Fruit fly (Drosophila melanogaster) whole organism, embryonic: Measurements from ENCODE around the gene CG1309.
A peak's percentile ranks its signal among the peaks of the same experiment; 100 is the strongest.

ENCODE experiments used
- B-H1 ChIP-seq: fragments of 200-800 bp; sonication (Bioruptor generic); IDR thresholded peaks from 3 replicates; pipeline ENCODE4 v1.3.6; 2022; ENCODE audit warnings: missing biosample characterization, missing genetic modification characterization
- CG10366 ChIP-seq: fragments of 200-800 bp; sonication (Bioruptor generic); IDR thresholded peaks from 2 replicates; pipeline ENCODE4 v1.3.6; 2022; ENCODE audit warnings: missing biosample characterization, missing genetic modification characterization
- CG10431 ChIP-seq: fragments of 200-800 bp; sonication (Bioruptor generic); optimal IDR thresholded peaks from 3 replicates; lab custom pipeline; 2018; ENCODE audit warnings: missing biosample characterization, mild to moderate bottlenecking, missing genetic modification characterization
- CG10979 ChIP-seq: fragments of 200-800 bp; sonication (Bioruptor generic); optimal IDR thresholded peaks from 2 replicates; lab custom pipeline; 2018; ENCODE audit warnings: missing biosample characterization, mild to moderate bottlenecking, missing genetic modification characterization, moderate library complexity
- CG13123 ChIP-seq: fragments of 200-800 bp; sonication (Bioruptor generic); optimal IDR thresholded peaks from 2 replicates; lab custom pipeline; 2016; ENCODE audit warnings: missing biosample characterization, missing genetic modification characterization
- CG13296 ChIP-seq: fragments of 200-800 bp; sonication (Bioruptor generic); optimal IDR thresholded peaks from 3 replicates; lab custom pipeline; 2018; ENCODE audit warnings: missing biosample characterization, mild to moderate bottlenecking, missing genetic modification characterization
- CG14710 ChIP-seq: fragments of 200-800 bp; sonication (Bioruptor generic); optimal IDR thresholded peaks from 3 replicates; lab custom pipeline; 2019; ENCODE audit warnings: missing biosample characterization, mild to moderate bottlenecking, missing genetic modification characterization, moderate library complexity
- CG2202 ChIP-seq: fragments of 200-800 bp; sonication (Bioruptor generic); optimal IDR thresholded peaks from 2 replicates; lab custom pipeline; 2018; ENCODE audit warnings: missing biosample characterization, mild to moderate bottlenecking, missing genetic modification characterization
- CG31224 ChIP-seq: fragments of 200-800 bp; sonication (Bioruptor generic); IDR thresholded peaks from 2 replicates; pipeline ENCODE4 v1.3.6; 2022; ENCODE audit warnings: missing biosample characterization, missing genetic modification characterization
- CG32767 ChIP-seq: fragments of 200-800 bp; sonication (Bioruptor generic); IDR thresholded peaks from 2 replicates; pipeline ENCODE4 v1.3.6; 2022; ENCODE audit warnings: missing biosample characterization, missing genetic modification characterization
- CG3281 ChIP-seq: fragments of 200-800 bp; sonication (Bioruptor generic); optimal IDR thresholded peaks from 3 replicates; lab custom pipeline; 2017; ENCODE audit warnings: missing biosample characterization, mild to moderate bottlenecking, missing genetic modification characterization
- CG34376 ChIP-seq: fragments of 200-800 bp; sonication (Bioruptor generic); optimal IDR thresholded peaks from 2 replicates; lab custom pipeline; 2018; ENCODE audit warnings: missing biosample characterization, mild to moderate bottlenecking, missing genetic modification characterization
- CG3838 ChIP-seq: fragments of 200-800 bp; sonication (Bioruptor generic); optimal IDR thresholded peaks from 3 replicates; lab custom pipeline; 2016; ENCODE audit warnings: missing biosample characterization, missing genetic modification characterization
- CG6254 ChIP-seq: fragments of 200-800 bp; sonication (Bioruptor generic); optimal IDR thresholded peaks from 3 replicates; lab custom pipeline; 2017; ENCODE audit warnings: mild to moderate bottlenecking, missing biosample characterization, missing genetic modification reagents, missing genetic modification characterization
- CG6689 ChIP-seq: fragments of 200-800 bp; sonication (Bioruptor generic); IDR thresholded peaks from 2 replicates; pipeline ENCODE4 v1.3.6; 2022; ENCODE audit warnings: missing biosample characterization, missing genetic modification characterization
- CG8089 ChIP-seq: fragments of 200-800 bp; sonication (Bioruptor generic); optimal IDR thresholded peaks from 3 replicates; lab custom pipeline; 2016; ENCODE audit warnings: missing biosample characterization, missing genetic modification characterization
- CG8765 ChIP-seq: fragments of 200-800 bp; sonication (Bioruptor generic); IDR thresholded peaks from 2 replicates; pipeline ENCODE4 v1.3.6; 2022; ENCODE audit warnings: missing biosample characterization, missing genetic modification characterization
- CTCF ChIP-seq: fragments of 200-800 bp; sonication (Bioruptor generic); optimal IDR thresholded peaks from 2 replicates; lab custom pipeline; 2017; ENCODE audit warnings: missing biosample characterization, mild to moderate bottlenecking, missing genetic modification characterization, moderate library complexity
- CkIIα-i1 ChIP-seq: fragments of 200-800 bp; sonication (Bioruptor generic); IDR thresholded peaks from 2 replicates; pipeline ENCODE4 v1.3.6; 2022; ENCODE audit warnings: missing biosample characterization, missing genetic modification characterization
- D19A ChIP-seq: fragments of 200-800 bp; optimal IDR thresholded peaks from 3 replicates; lab custom pipeline; 2019; ENCODE audit warnings: missing biosample characterization, mild to moderate bottlenecking, missing genetic modification characterization, moderate library complexity
- Dbx ChIP-seq: fragments of 200-800 bp; sonication (Bioruptor generic); IDR thresholded peaks from 3 replicates; pipeline ENCODE4 v1.3.6; 2022; ENCODE audit warnings: missing biosample characterization, missing genetic modification characterization
- E2f2 ChIP-seq: fragments of 200-800 bp; sonication (Bioruptor generic); IDR thresholded peaks from 2 replicates; pipeline ENCODE4 v1.3.6; 2022; ENCODE audit warnings: missing biosample characterization, missing genetic modification characterization
- H2.0 ChIP-seq: fragments of 200-800 bp; sonication (Bioruptor generic); IDR thresholded peaks from 2 replicates; pipeline ENCODE4 v1.3.6; 2022; ENCODE audit warnings: missing biosample characterization, missing genetic modification characterization
- Hmx ChIP-seq: fragments of 200-800 bp; sonication (Bioruptor generic); optimal IDR thresholded peaks from 2 replicates; lab custom pipeline; 2016; ENCODE audit warnings: missing biosample characterization, missing genetic modification characterization
- Kr ChIP-seq: fragments of 200-800 bp; sonication (Bioruptor generic); optimal IDR thresholded peaks from 2 replicates; lab custom pipeline; 2017; ENCODE audit warnings: missing biosample characterization, mild to moderate bottlenecking, missing genetic modification characterization
- Lhr ChIP-seq: fragments of 200-800 bp; sonication (Bioruptor generic); optimal IDR thresholded peaks from 3 replicates; lab custom pipeline; 2017; ENCODE audit warnings: mild to moderate bottlenecking, missing biosample characterization, missing genetic modification reagents, missing genetic modification characterization
- MTF-1 ChIP-seq: fragments of 200-800 bp; sonication (Bioruptor generic); optimal IDR thresholded peaks from 2 replicates; lab custom pipeline; 2018; ENCODE audit warnings: missing biosample characterization, mild to moderate bottlenecking, missing genetic modification characterization, borderline replicate concordance
- Meics ChIP-seq: fragments of 200-800 bp; sonication (Bioruptor generic); optimal IDR thresholded peaks from 2 replicates; lab custom pipeline; 2017; ENCODE audit warnings: missing biosample characterization, mild to moderate bottlenecking, missing genetic modification characterization
- NFAT ChIP-seq: fragments of 200-800 bp; sonication (Bioruptor generic); IDR thresholded peaks from 2 replicates; pipeline ENCODE4 v1.3.6; 2022; ENCODE audit warnings: missing biosample characterization, missing genetic modification characterization
- Oli ChIP-seq: fragments of 200-800 bp; sonication (Bioruptor generic); optimal IDR thresholded peaks from 2 replicates; lab custom pipeline; 2018; ENCODE audit warnings: missing biosample characterization, mild to moderate bottlenecking, missing genetic modification characterization, moderate library complexity
- PHDP ChIP-seq: fragments of 200-800 bp; sonication (Bioruptor generic); optimal IDR thresholded peaks from 3 replicates; lab custom pipeline; 2018; ENCODE audit warnings: missing biosample characterization, mild to moderate bottlenecking, missing genetic modification characterization, moderate library complexity
- Ravus ChIP-seq: fragments of 200-800 bp; sonication (Bioruptor generic); IDR thresholded peaks from 2 replicates; pipeline ENCODE4 v1.3.6; 2022; ENCODE audit warnings: missing biosample characterization, missing genetic modification characterization
- Taf1 ChIP-seq: fragments of 200-800 bp; sonication (Bioruptor generic); IDR thresholded peaks from 2 replicates; pipeline ENCODE4 v1.3.6; 2022; ENCODE audit warnings: missing biosample characterization, missing genetic modification characterization
- ash1 ChIP-seq: fragments of 200-800 bp; sonication (Bioruptor generic); optimal IDR thresholded peaks from 2 replicates; lab custom pipeline; 2018; ENCODE audit warnings: missing biosample characterization, mild to moderate bottlenecking, missing genetic modification characterization
- az2 ChIP-seq: fragments of 200-800 bp; sonication (Bioruptor generic); optimal IDR thresholded peaks from 3 replicates; lab custom pipeline; 2016; ENCODE audit warnings: missing biosample characterization, missing genetic modification characterization
- bsh ChIP-seq, 2 experiments: fragments of 200-800 bp; sonication (Bioruptor generic); optimal IDR thresholded peaks; 2 replicates each; lab custom pipeline; 2017 to 2018; ENCODE audit warnings: mild to moderate bottlenecking in 2 of 2, missing biosample characterization in 2 of 2, missing genetic modification characterization in 2 of 2, moderate library complexity in 1 of 2
- croc ChIP-seq: fragments of 200-800 bp; sonication (Bioruptor generic); conservative IDR thresholded peaks from 3 replicates; pipeline ENCODE4 v1.3.6; 2022; ENCODE audit warnings: missing biosample characterization, missing genetic modification characterization
- dati ChIP-seq: fragments of 200-800 bp; sonication (Bioruptor generic); IDR thresholded peaks from 2 replicates; pipeline ENCODE4 v1.3.6; 2022; ENCODE audit warnings: missing biosample characterization, missing genetic modification characterization
- eyg ChIP-seq: fragments of 200-800 bp; sonication (Bioruptor generic); optimal IDR thresholded peaks from 3 replicates; lab custom pipeline; 2016; ENCODE audit warnings: missing biosample characterization, missing genetic modification characterization
- gce ChIP-seq: fragments of 200-800 bp; sonication (Bioruptor generic); IDR thresholded peaks from 3 replicates; pipeline ENCODE4 v1.3.6; 2022; ENCODE audit warnings: missing biosample characterization, missing genetic modification characterization
- gt ChIP-seq: fragments of 200-800 bp; sonication (Bioruptor generic); IDR thresholded peaks from 2 replicates; pipeline ENCODE4 v1.3.6; 2022; ENCODE audit warnings: missing biosample characterization, missing genetic modification characterization
- h ChIP-seq: fragments of >200 bp; optimal IDR thresholded peaks from 2 replicates; lab custom pipeline; 2017
- oc ChIP-seq: fragments of 200-800 bp; sonication (Bioruptor generic); optimal IDR thresholded peaks from 2 replicates; lab custom pipeline; 2018; ENCODE audit warnings: missing biosample characterization, mild to moderate bottlenecking, missing genetic modification characterization, moderate library complexity
- otp ChIP-seq: fragments of 200-800 bp; sonication (Bioruptor generic); IDR thresholded peaks from 3 replicates; pipeline ENCODE4, ENCODE4 v1.3.6; 2022; ENCODE audit warnings: missing biosample characterization, missing genetic modification characterization
- pfk ChIP-seq: fragments of 200-800 bp; sonication (Bioruptor generic); optimal IDR thresholded peaks from 2 replicates; lab custom pipeline; 2018; ENCODE audit warnings: missing biosample characterization, mild to moderate bottlenecking, missing genetic modification characterization, moderate library complexity
- pho ChIP-seq: fragments of 200-800 bp; sonication (Bioruptor generic); optimal IDR thresholded peaks from 2 replicates; lab custom pipeline; 2016; ENCODE audit warnings: missing biosample characterization, missing genetic modification characterization
- phol ChIP-seq: fragments of 200-800 bp; sonication (Bioruptor generic); optimal IDR thresholded peaks from 3 replicates; lab custom pipeline; 2018; ENCODE audit warnings: missing biosample characterization, mild to moderate bottlenecking, missing genetic modification characterization, moderate library complexity
- ranshi ChIP-seq: fragments of 200-800 bp; sonication (Bioruptor generic); IDR thresholded peaks from 2 replicates; pipeline ENCODE4 v1.3.6; 2022; ENCODE audit warnings: missing biosample characterization, missing genetic modification characterization
- scrt ChIP-seq: fragments of 200-800 bp; sonication (Bioruptor generic); optimal IDR thresholded peaks from 2 replicates; lab custom pipeline; 2018; ENCODE audit warnings: missing biosample characterization, mild to moderate bottlenecking, missing genetic modification characterization, moderate library complexity
- sens ChIP-seq: fragments of 200-800 bp; sonication (Bioruptor generic); peaks from one replicate; lab custom pipeline; 2016; ENCODE audit warnings: missing biosample characterization, missing genetic modification characterization
- sim ChIP-seq: fragments of 200-800 bp; sonication (Bioruptor generic); IDR thresholded peaks from 2 replicates; pipeline ENCODE4 v1.3.6; 2022; ENCODE audit warnings: missing biosample characterization, missing genetic modification characterization
- trh ChIP-seq: fragments of 200-800 bp; sonication (Bioruptor generic); optimal IDR thresholded peaks from 2 replicates; lab custom pipeline; 2016; ENCODE audit warnings: missing biosample characterization, missing genetic modification characterization
- tup ChIP-seq: fragments of 200-800 bp; sonication (Bioruptor generic); optimal IDR thresholded peaks from 2 replicates; lab custom pipeline; 2016; ENCODE audit warnings: missing biosample characterization, mild to moderate bottlenecking, missing genetic modification characterization, moderate library complexity
- tx ChIP-seq: fragments of 200-800 bp; sonication (Bioruptor generic); optimal IDR thresholded peaks from 2 replicates; lab custom pipeline; 2016; ENCODE audit warnings: missing biosample characterization, missing genetic modification characterization

The CG1309 gene

DNA sequence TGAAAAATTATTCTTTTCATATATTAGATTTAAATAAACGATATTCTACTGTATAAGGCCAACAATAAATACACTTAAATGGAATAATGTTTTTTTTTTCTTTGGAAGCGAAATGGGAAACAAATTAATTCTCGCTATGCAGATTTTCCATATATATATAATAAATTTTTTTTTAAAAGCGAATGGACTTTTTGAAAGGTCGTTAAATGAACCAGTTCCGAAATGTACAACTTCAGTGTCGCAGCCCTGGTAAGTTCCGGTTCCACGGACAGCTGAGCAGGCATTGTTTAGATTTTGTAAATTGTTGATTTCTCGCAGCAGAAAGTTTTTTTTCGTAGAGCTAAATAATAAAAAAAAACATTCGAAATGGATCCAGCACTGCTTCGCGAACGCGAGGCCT lies 27.6 kb downstream of the CG1309 start, which contains the start of gene TfIIEbeta (continued):
- TF ChIP-seq Dbx (GFP tag; lab: Robert Waterston, UW) = no peak
- no peak for TF ChIP-seq h (lab: Kevin White, UChicago)
- peak; percentile 28 for TF ChIP-seq CG10366 (GFP tag; lab: Robert Waterston, UW)
- TF ChIP-seq pho (GFP tag; lab: Kevin White, UChicago) = no peak
- TF ChIP-seq eyg (GFP tag; lab: Kevin White, UChicago) = no peak
- no peak for TF ChIP-seq CG32767 (GFP tag; lab: Robert Waterston, UW)
- TF ChIP-seq Hmx (GFP tag; lab: Kevin White, UChicago) = no peak
- TF ChIP-seq phol = peak; percentile 39
- peak; percentile 44 for TF ChIP-seq CG10979 (tag; lab: Kevin White, UChicago)
- TF ChIP-seq CG8765 (GFP tag; lab: Robert Waterston, UW) = no peak
- no peak for TF ChIP-seq CG2202 (tag; lab: Kevin White, UChicago)
- TF ChIP-seq az2 = peak; percentile 28
- no peak for TF ChIP-seq Kr (GFP tag; lab: Kevin White, UChicago)
- TF ChIP-seq scrt = peak; percentile 57
- peak; percentile 51 for TF ChIP-seq CG3281 (GFP tag; lab: Kevin White, UChicago)
- TF ChIP-seq CG3838 (GFP tag; lab: Kevin White, UChicago) = no peak
- no peak for TF ChIP-seq pfk (GFP tag; lab: Kevin White, UChicago)
- peak; percentile 64 for TF ChIP-seq sens (GFP tag; lab: Kevin White, UChicago)
- no peak for TF ChIP-seq Lhr (GFP tag; lab: Kevin White, UChicago)
- TF ChIP-seq Oli (tag; lab: Kevin White, UChicago) = peak; percentile 25
- TF ChIP-seq otp (GFP tag; lab: Robert Waterston, UW) = no peak
- no peak for TF ChIP-seq croc
- TF ChIP-seq ranshi (GFP tag; lab: Robert Waterston, UW) = no peak
- no peak for TF ChIP-seq tup (GFP tag; lab: Kevin White, UChicago)
- TF ChIP-seq CG10431 (GFP tag; lab: Kevin White, UChicago) = peak; percentile 25
- TF ChIP-seq PHDP (tag; lab: Kevin White, UChicago) = peak; percentile 36
- peak; percentile 49 for TF ChIP-seq CG14710 (tag; lab: Kevin White, UChicago)
- TF ChIP-seq CG6689 (GFP tag; lab: Robert Waterston, UW) = no peak
- no peak for TF ChIP-seq oc
- no peak for TF ChIP-seq CG8089 (GFP tag; lab: Kevin White, UChicago)
- TF ChIP-seq CG6254 (GFP tag; lab: Kevin White, UChicago) = no peak
- TF ChIP-seq gt (GFP tag; lab: Robert Waterston, UW) = no peak
- TF ChIP-seq Meics (GFP tag; lab: Kevin White, UChicago) = peak; percentile 53
- no peak for TF ChIP-seq dati (GFP tag; lab: Robert Waterston, UW)
- no peak for TF ChIP-seq gce
- TF ChIP-seq CTCF (GFP tag; lab: Kevin White, UChicago) = no peak
- no peak for TF ChIP-seq CkIIα-i1 (GFP tag; lab: Robert Waterston, UW)
- no peak for TF ChIP-seq sim (GFP tag; lab: Robert Waterston, UW)
- TF ChIP-seq ash1 (GFP tag; lab: Kevin White, UChicago) = no peak
- no peak for TF ChIP-seq Taf1
- TF ChIP-seq D19A (tag; lab: Kevin White, UChicago) = peak; percentile 96
- no peak for TF ChIP-seq tx (GFP tag; lab: Kevin White, UChicago)
- peak; percentile 44 for TF ChIP-seq E2f2 (GFP tag; lab: Robert Waterston, UW)
- no peak for TF ChIP-seq MTF-1 (GFP tag; lab: Kevin White, UChicago)
- peak; percentile 7 for TF ChIP-seq CG13296 (GFP tag; lab: Kevin White, UChicago)
- no peak for TF ChIP-seq NFAT (GFP tag; lab: Robert Waterston, UW)
- TF ChIP-seq CG34376 (GFP tag; lab: Kevin White, UChicago) = no peak
- TF ChIP-seq B-H1 (GFP tag; lab: Robert Waterston, UW) = no peak
- TF ChIP-seq trh (GFP tag; lab: Kevin White, UChicago) = no peak
- no peak for TF ChIP-seq CG31224
- no peak for TF ChIP-seq CG13123
- no peak for TF ChIP-seq Ravus (GFP tag; lab: Robert Waterston, UW)
- peak in 1 of 2 experiments; percentile 55 for TF ChIP-seq bsh (GFP tag; optimal IDR thresholded peaks at IDR 0.05; lab: Kevin White, UChicago)
- TF ChIP-seq H2.0 (GFP tag; lab: Robert Waterston, UW) = no peak
